Worm (Caenorhabditis elegans) whole organism, L4 larva: ENCODE results near the gene nsph-1.1.

Experiments
- F10B5.3 ChIP-seq: sonication (generic microtip); optimal IDR thresholded peaks from 2 replicates; lab custom pipeline; 2016; ENCODE audit warnings: mild to moderate bottlenecking, missing genetic modification characterization, missing compliant biosample characterization
- F37D6.2 ChIP-seq: sonication (generic microtip); optimal IDR thresholded peaks from 2 replicates; lab custom pipeline; 2016; ENCODE audit warnings: mild to moderate bottlenecking, missing genetic modification characterization, missing compliant biosample characterization
- R02D3.7 ChIP-seq: fragments of 150-350 bp; sonication (generic microtip); optimal IDR thresholded peaks from 3 replicates; lab custom pipeline; 2014; ENCODE audit warnings: missing biosample characterization, missing genetic modification characterization
- Y105C5A.15 ChIP-seq: fragments of 200-800 bp; sonication (Bioruptor generic); IDR thresholded peaks from 2 replicates; pipeline ENCODE4 v1.3.6; 2022; ENCODE audit warnings: missing genetic modification characterization, missing compliant biosample characterization
- Y5F2A.4 ChIP-seq: fragments of 200-800 bp; sonication (Bioruptor generic); optimal IDR thresholded peaks from 2 replicates; lab custom pipeline; 2018; ENCODE audit warnings: mild to moderate bottlenecking, missing genetic modification characterization, missing compliant biosample characterization
- ZK546.5 ChIP-seq, 2 experiments: sonication (generic microtip); optimal IDR thresholded peaks; 2 replicates each; lab custom pipeline; 2017; ENCODE audit warnings: missing biosample characterization in 2 of 2, missing genetic modification characterization in 2 of 2
- aha-1 ChIP-seq: fragments of 150-350 bp; peaks from one replicate; lab custom pipeline; 2014; ENCODE audit warnings: missing biosample characterization, missing genetic modification characterization
- arid-1 ChIP-seq: fragments of 200-800 bp; sonication (Bioruptor generic); conservative IDR thresholded peaks from 2 replicates; pipeline ENCODE4 v1.3.6; 2022; ENCODE audit warnings: missing genetic modification reagents, missing genetic modification characterization, missing compliant biosample characterization
- ceh-20 ChIP-seq: fragments of 200-800 bp; sonication (Bioruptor generic); IDR thresholded peaks from 2 replicates; pipeline ENCODE4 v1.3.6; 2022; ENCODE audit warnings: missing genetic modification reagents, missing genetic modification characterization, missing compliant biosample characterization
- ceh-32 ChIP-seq: sonication (generic microtip); optimal IDR thresholded peaks from 2 replicates; lab custom pipeline; 2016; ENCODE audit warnings: mild to moderate bottlenecking, missing genetic modification characterization, missing compliant biosample characterization; ENCODE audit not compliant: poor library complexity
- ceh-44 ChIP-seq: fragments of 200-800 bp; sonication (Bioruptor generic); IDR thresholded peaks from 2 replicates; pipeline ENCODE4 v1.3.6; 2022; ENCODE audit warnings: missing genetic modification reagents, missing genetic modification characterization, missing compliant biosample characterization
- ceh-82 ChIP-seq: sonication (generic microtip); optimal IDR thresholded peaks from 2 replicates; lab custom pipeline; 2017; ENCODE audit warnings: missing biosample characterization, missing genetic modification characterization
- cey-2 ChIP-seq: sonication (generic microtip); optimal IDR thresholded peaks from 3 replicates; lab custom pipeline; 2017; ENCODE audit warnings: missing genetic modification characterization, mild to moderate bottlenecking, missing compliant biosample characterization, antibody characterized with exemption, borderline replicate concordance; ENCODE audit not compliant: insufficient read depth
- ctbp-1 ChIP-seq: fragments of 200-800 bp; sonication (Bioruptor generic); IDR thresholded peaks from 2 replicates; pipeline ENCODE4 v1.3.6; 2022; ENCODE audit warnings: missing genetic modification reagents, missing genetic modification characterization, missing compliant biosample characterization
- daf-12 ChIP-seq: fragments of 150-350 bp; optimal IDR thresholded peaks from 2 replicates; lab custom pipeline; 2014; ENCODE audit warnings: missing biosample characterization, missing genetic modification reagents, missing genetic modification characterization
- dmd-6 ChIP-seq: fragments of 200-800 bp; sonication (Bioruptor generic); IDR thresholded peaks from 2 replicates; pipeline ENCODE4 v1.3.6; 2022; ENCODE audit warnings: missing genetic modification reagents, missing genetic modification characterization, missing compliant biosample characterization
- dpl-1 ChIP-seq: fragments of 150-350 bp; optimal IDR thresholded peaks from 2 replicates; lab custom pipeline; 2014; ENCODE audit warnings: missing biosample characterization, missing genetic modification reagents, missing genetic modification characterization
- gei-8 ChIP-seq: fragments of 200-800 bp; sonication (Bioruptor generic); optimal IDR thresholded peaks from 2 replicates; lab custom pipeline; 2018; ENCODE audit warnings: mild to moderate bottlenecking, missing genetic modification characterization, missing compliant biosample characterization
- hlh-30 ChIP-seq: sonication (generic microtip); optimal IDR thresholded peaks from 2 replicates; lab custom pipeline; 2017; ENCODE audit warnings: antibody characterized with exemption, mild to moderate bottlenecking, missing genetic modification characterization, missing compliant biosample characterization; ENCODE audit not compliant: insufficient read depth
- lin-1 ChIP-seq: fragments of 200-800 bp; sonication (Bioruptor generic); IDR thresholded peaks from 2 replicates; pipeline ENCODE4 v1.3.6; 2022; ENCODE audit warnings: missing genetic modification reagents, missing genetic modification characterization, missing compliant biosample characterization
- lin-15B ChIP-seq: fragments of 150-350 bp; sonication (generic microtip); optimal IDR thresholded peaks from 3 replicates; lab custom pipeline; 2014; ENCODE audit warnings: missing biosample characterization, missing genetic modification characterization
- lsy-2 ChIP-seq, 2 experiments: fragments of 150-350 bp in 1 of 2; sonication (generic microtip) in 1 of 2; optimal IDR thresholded peaks; 2 replicates each; lab custom pipeline; 2014 to 2017; ENCODE audit warnings: missing biosample characterization in 2 of 2, missing genetic modification characterization in 2 of 2
- mdt-29 ChIP-seq: fragments of 200-800 bp; sonication (Bioruptor generic); IDR thresholded peaks from 2 replicates; pipeline ENCODE4 v1.3.6; 2022; ENCODE audit warnings: missing genetic modification reagents, missing genetic modification characterization, missing compliant biosample characterization
- nhr-10 ChIP-seq: fragments of 150-350 bp; optimal IDR thresholded peaks from 2 replicates; lab custom pipeline; 2014; ENCODE audit warnings: missing biosample characterization, missing genetic modification characterization
- nhr-102 ChIP-seq: sonication (generic microtip); optimal IDR thresholded peaks from 2 replicates; lab custom pipeline; 2016; ENCODE audit warnings: mild to moderate bottlenecking, missing genetic modification characterization, moderate library complexity, missing compliant biosample characterization
- nhr-11 ChIP-seq: fragments of 150-350 bp; optimal IDR thresholded peaks from 2 replicates; lab custom pipeline; 2014; ENCODE audit warnings: missing biosample characterization, missing genetic modification characterization
- nhr-25 ChIP-seq: sonication (generic microtip); optimal IDR thresholded peaks from 2 replicates; lab custom pipeline; 2017; ENCODE audit warnings: missing genetic modification characterization, mild to moderate bottlenecking, missing compliant biosample characterization, antibody characterized with exemption, moderate library complexity, borderline replicate concordance; ENCODE audit not compliant: insufficient read depth
- nhr-28 ChIP-seq: fragments of 150-350 bp; optimal IDR thresholded peaks from 2 replicates; lab custom pipeline; 2014; ENCODE audit warnings: missing biosample characterization, missing genetic modification characterization
- nhr-41 ChIP-seq: fragments of 200-800 bp; sonication (Bioruptor generic); IDR thresholded peaks from 2 replicates; pipeline ENCODE4 v1.3.6; 2022; ENCODE audit warnings: missing genetic modification reagents, missing genetic modification characterization, missing compliant biosample characterization
- nhr-76 ChIP-seq: fragments of 150-350 bp; optimal IDR thresholded peaks from 2 replicates; lab custom pipeline; 2014; ENCODE audit warnings: missing biosample characterization, missing genetic modification characterization
- pqm-1 ChIP-seq: sonication (generic microtip); optimal IDR thresholded peaks from 2 replicates; lab custom pipeline; 2017; ENCODE audit warnings: missing biosample characterization, missing genetic modification characterization
- saeg-2 ChIP-seq: fragments of 200-800 bp; sonication (Bioruptor generic); IDR thresholded peaks from 2 replicates; pipeline ENCODE4 v1.3.6; 2022; ENCODE audit warnings: missing genetic modification reagents, missing genetic modification characterization, missing compliant biosample characterization
- sdz-12 ChIP-seq: fragments of 200-800 bp; sonication (Bioruptor generic); optimal IDR thresholded peaks from 2 replicates; lab custom pipeline; 2018; ENCODE audit warnings: mild to moderate bottlenecking, missing genetic modification characterization, missing compliant biosample characterization
- set-16 ChIP-seq: fragments of 200-800 bp; sonication (Bioruptor generic); IDR thresholded peaks from 2 replicates; pipeline ENCODE4 v1.3.6; 2022; ENCODE audit warnings: missing genetic modification reagents, missing genetic modification characterization, missing compliant biosample characterization
- snpc-1.2 ChIP-seq: fragments of 200-800 bp; sonication (Bioruptor generic); IDR thresholded peaks from 2 replicates; pipeline ENCODE4 v1.3.6; 2022; ENCODE audit warnings: missing genetic modification reagents, missing genetic modification characterization, missing compliant biosample characterization
- snpc-4 ChIP-seq: fragments of 150-350 bp; optimal IDR thresholded peaks from 2 replicates; lab custom pipeline; 2014; ENCODE audit warnings: missing biosample characterization, missing genetic modification characterization
- tra-1 ChIP-seq: fragments of 200-800 bp; sonication (Bioruptor generic); IDR thresholded peaks from 2 replicates; pipeline ENCODE4 v1.3.6; 2022; ENCODE audit warnings: missing genetic modification reagents, missing genetic modification characterization, missing compliant biosample characterization
- unc-62 ChIP-seq, 3 experiments: fragments of 150-350 bp in 1 of 3; sonication (generic microtip); optimal IDR thresholded peaks in 2 of 3; peaks in 1 of 3; 1 replicate in 1 of 3; 2 replicates in 2 of 3; lab custom pipeline; 2014 to 2017; ENCODE audit warnings: missing biosample characterization in 3 of 3, missing genetic modification characterization in 3 of 3, missing genetic modification reagents in 3 of 3, missing genotype in 1 of 3
- zfp-3 ChIP-seq: fragments of 200-800 bp; sonication (Bioruptor generic); conservative IDR thresholded peaks from 2 replicates; pipeline ENCODE4 v1.3.6; 2022; ENCODE audit warnings: missing genetic modification reagents, missing genetic modification characterization, missing compliant biosample characterization
- ztf-11 ChIP-seq: fragments of 150-350 bp; optimal IDR thresholded peaks from 2 replicates; lab custom pipeline; 2014; ENCODE audit warnings: missing biosample characterization, missing genetic modification characterization
- ztf-7 ChIP-seq: fragments of 150-350 bp; optimal IDR thresholded peaks from 2 replicates; lab custom pipeline; 2014; ENCODE audit warnings: missing biosample characterization, missing genetic modification characterization

nsph-1.1 gene

DNA sequence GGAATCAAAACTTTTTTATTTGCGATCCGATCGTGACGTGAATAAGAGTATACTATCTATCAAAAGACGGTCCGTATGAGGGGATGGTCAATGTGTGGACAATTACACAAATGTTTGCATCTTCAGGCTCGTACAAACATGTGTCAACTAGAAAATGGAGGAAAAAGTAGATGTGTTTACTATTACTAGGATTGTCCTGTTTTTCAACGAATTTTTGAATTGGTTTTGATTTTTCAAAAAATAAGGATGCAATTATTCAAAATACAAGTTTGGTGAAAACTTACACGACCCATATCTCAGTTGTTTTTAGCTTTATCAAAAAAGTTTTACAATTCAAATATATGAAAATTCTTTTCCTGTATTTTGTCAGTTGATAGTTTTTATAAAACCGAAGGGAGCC, 11.3 kb upstream of the nsph-1.1 start, which contains the start of gene K08F8.7:
Gene K08F8.7 (minus strand): TSS at position 101 of the 400 bp plus-strand sequence.
- no peak for TF ChIP-seq nhr-11 (tag; lab: Kevin White, UChicago)

DNA sequence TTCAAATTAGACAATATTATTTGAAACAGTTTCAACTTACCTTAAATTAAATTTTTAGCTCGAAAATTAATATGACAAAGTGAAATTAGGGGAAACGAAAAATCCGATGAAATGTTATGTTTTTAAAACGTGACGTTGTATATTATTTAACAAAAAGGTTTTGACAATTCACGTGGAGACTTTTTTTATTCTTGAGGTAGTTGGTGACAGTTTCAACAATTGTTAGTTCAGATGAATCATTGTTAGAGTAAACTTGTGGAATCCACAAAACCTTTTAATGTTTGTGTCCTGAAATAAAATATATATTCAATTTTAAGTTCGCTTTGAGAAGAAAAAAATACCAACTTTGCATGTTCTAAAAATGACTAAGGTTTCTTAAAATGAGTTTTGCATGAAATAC, 7.1 kb upstream of the nsph-1.1 start, which contains the start of gene fut-1:
Gene fut-1 (minus strand): TSS at position 101 of the 400 bp plus-strand sequence.
- TF ChIP-seq set-16 (GFP tag; lab: Robert Waterston, UW) (no peak), zfp-3 (GFP tag; lab: Robert Waterston, UW) (no peak), saeg-2 (GFP tag; lab: Robert Waterston, UW) (no peak), nhr-25 (tag; lab: Kevin White, UChicago) (no peak), daf-12 (tag; lab: Kevin White, UChicago) (no peak), tra-1 (GFP tag; lab: Robert Waterston, UW) (no peak), ceh-82 (tag; lab: Kevin White, UChicago) (no peak), ztf-7 (tag; lab: Kevin White, UChicago) (no peak), dpl-1 (no peak)

DNA sequence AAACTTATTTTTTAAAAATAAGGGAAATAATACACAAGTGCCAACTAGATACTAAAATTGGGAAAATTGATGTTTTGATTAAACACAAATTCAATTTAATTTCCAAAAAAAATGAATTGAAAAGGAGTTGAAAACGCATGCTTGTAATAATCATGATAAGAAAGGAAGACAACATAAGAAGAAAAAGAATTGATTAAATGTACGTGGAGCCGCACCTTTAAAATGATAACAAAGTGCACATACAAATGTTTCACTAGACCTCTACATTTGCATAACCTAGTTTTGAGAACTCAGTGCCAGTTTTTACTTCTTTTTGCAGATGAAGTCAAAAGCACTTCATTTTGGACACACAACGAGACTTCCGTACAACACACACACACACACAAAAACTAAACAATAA, 4.8 kb upstream of the nsph-1.1 start:
- TF ChIP-seq dmd-6 (GFP tag; lab: Robert Waterston, UW) (0 out of 2 replicates have a peak, but pooled peaks have one; percentile 15), ceh-20 (no peak), ztf-11 (no peak), lin-1 (GFP tag; lab: Robert Waterston, UW) (no peak), nhr-41 (GFP tag; lab: Robert Waterston, UW) (no peak), snpc-1.2 (GFP tag; lab: Robert Waterston, UW) (no peak), pqm-1 (tag; lab: Kevin White, UChicago) (peak; percentile 44), ceh-44 (no peak), nhr-11 (tag; lab: Kevin White, UChicago) (no peak), lsy-2 (tag; optimal IDR thresholded peaks at IDR 0.05; lab: Kevin White, UChicago) (no peak), Y5F2A.4 (no peak), ZK546.5 (tag; optimal IDR thresholded peaks at IDR 0.05; lab: Kevin White, UChicago) (no peak), Y105C5A.15 (GFP tag; lab: Robert Waterston, UW) (no peak), mdt-29 (GFP tag; lab: Robert Waterston, UW) (no peak), snpc-4 (tag; lab: Kevin White, UChicago) (no peak), gei-8 (GFP tag; lab: Kevin White, UChicago) (no peak), nhr-28 (tag; lab: Kevin White, UChicago) (peak; percentile 19), nhr-10 (tag; lab: Kevin White, UChicago) (no peak), nhr-102 (tag; lab: Kevin White, UChicago) (no peak)
- TF ChIP-seq, all 104 proteins: peak for 3

DNA sequence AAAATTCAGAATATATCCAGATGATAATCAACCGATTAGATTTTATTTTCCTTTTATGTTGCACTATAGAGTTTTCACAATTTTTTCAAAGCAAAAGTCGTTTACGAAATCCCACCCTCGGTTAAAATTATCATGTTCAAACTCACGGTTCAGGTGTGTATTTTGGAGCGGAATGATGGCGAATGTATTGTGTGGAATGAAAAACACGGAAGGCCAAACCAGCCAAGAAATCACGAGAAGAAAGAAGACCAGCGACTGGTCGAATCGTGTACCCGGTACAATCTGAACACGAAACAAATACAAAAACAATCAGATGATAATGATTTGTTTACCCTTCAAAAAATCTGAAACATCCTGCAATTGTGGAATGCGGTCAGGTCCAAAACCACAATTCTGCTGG, 3.2 kb upstream of the nsph-1.1 start:
- TF ChIP-seq saeg-2 (GFP tag; lab: Robert Waterston, UW): no peak
- TF ChIP-seq lsy-2 (tag; optimal IDR thresholded peaks at IDR 0.05; lab: Kevin White, UChicago): no peak
- no peak for TF ChIP-seq ztf-11
- TF ChIP-seq aha-1 (tag; lab: Kevin White, UChicago): peak; percentile 68
- peak; percentile 56 for TF ChIP-seq nhr-28 (tag; lab: Kevin White, UChicago)
- no peak for TF ChIP-seq ctbp-1 (GFP tag; lab: Robert Waterston, UW)
- no peak for TF ChIP-seq sdz-12 (GFP tag; lab: Kevin White, UChicago)
- TF ChIP-seq nhr-41 (GFP tag; lab: Robert Waterston, UW): no peak

ce11 chrII:8764332-8764731, 2.2 kb upstream of the nsph-1.1 start:
- peak; percentile 8 for TF ChIP-seq aha-1 (tag; lab: Kevin White, UChicago)
- TF ChIP-seq pqm-1 (tag; lab: Kevin White, UChicago): no peak
- no peak for TF ChIP-seq ceh-32 (tag; lab: Kevin White, UChicago)
- TF ChIP-seq sdz-12 (GFP tag; lab: Kevin White, UChicago): no peak
- TF ChIP-seq hlh-30 (tag; lab: Kevin White, UChicago): peak; percentile 35
- TF ChIP-seq R02D3.7 (tag; lab: Kevin White, UChicago): no peak
- no peak for TF ChIP-seq mdt-29 (GFP tag; lab: Robert Waterston, UW)
- TF ChIP-seq F37D6.2 (tag; lab: Kevin White, UChicago): no peak
- peak in 1 of 2 experiments; percentile 13 for TF ChIP-seq unc-62 (GFP tag; optimal IDR thresholded peaks at IDR 0.05 in 1 of 2; lab: Kevin White, UChicago)
- TF ChIP-seq unc-62 (tag; optimal IDR thresholded peaks at IDR 0.05; lab: Kevin White, UChicago): no peak
- no peak for TF ChIP-seq lin-15B (tag; lab: Kevin White, UChicago)
- no peak for TF ChIP-seq F10B5.3 (tag; lab: Kevin White, UChicago)
- no peak for TF ChIP-seq cey-2
- TF ChIP-seq ceh-20: no peak
- no peak for TF ChIP-seq nhr-41 (GFP tag; lab: Robert Waterston, UW)
- TF ChIP-seq nhr-76 (tag; lab: Kevin White, UChicago): no peak
- no peak for TF ChIP-seq arid-1 (GFP tag; lab: Robert Waterston, UW)
